Fruit fly (Drosophila melanogaster): ENCODE measurements around the gene dnd.

Gene dnd

dm6 chr3R:21838505-21838956, 48.6 kb downstream of the dnd start (continued):
- TF ChIP-seq Ets65A (GFP tag) = peak; percentile 73
- TF ChIP-seq CG9437 (GFP tag; optimal IDR thresholded peaks at IDR 0.05) = peak; percentile 58
- peak; percentile 33 for TF ChIP-seq phol (tag; optimal IDR thresholded peaks at IDR 0.05)
- peak; percentile 11 for TF ChIP-seq PHDP (tag; optimal IDR thresholded peaks at IDR 0.05)
- peak; percentile 7 for TF ChIP-seq unpg (GFP tag; optimal IDR thresholded peaks at IDR 0.05)
- TF ChIP-seq CG11504 (tag; optimal IDR thresholded peaks at IDR 0.05) = peak; percentile 59
- no peak for TF ChIP-seq CG8359 (GFP tag; optimal IDR thresholded peaks at IDR 0.05; ENCODE audit: borderline replicate concordance)
- TF ChIP-seq pum (GFP tag; optimal IDR thresholded peaks at IDR 0.05) = peak; percentile 39
- peak; percentile 4 for TF ChIP-seq CG11723 (GFP tag; optimal IDR thresholded peaks at IDR 0.05)
- TF ChIP-seq CG12659 (GFP tag; optimal IDR thresholded peaks at IDR 0.05) = peak; percentile 17
- peak; percentile 73 for TF ChIP-seq CG17361 (GFP tag; IDR thresholded peaks at IDR 0.05)
- peak; percentile 60 for TF ChIP-seq org-1 (GFP tag; optimal IDR thresholded peaks at IDR 0.05)

- peak; percentile 10 for TF ChIP-seq Fer3 (tag; optimal IDR thresholded peaks at IDR 0.05)
- peak; percentile 24 for TF ChIP-seq CG4820 (GFP tag; optimal IDR thresholded peaks at IDR 0.05)
- TF ChIP-seq Deaf1 (tag; optimal IDR thresholded peaks at IDR 0.05) = peak; percentile 77
- TF ChIP-seq CG17359 (tag; optimal IDR thresholded peaks at IDR 0.05) = peak; percentile 81
- TF ChIP-seq CG18476 (GFP tag; optimal IDR thresholded peaks at IDR 0.05) = peak; percentile 36
- TF ChIP-seq Med (GFP tag) = peak; percentile 32
- 0 out of 2 replicates have a peak, but pooled peaks have one; percentile 3 for TF ChIP-seq CG1024 (GFP tag; IDR thresholded peaks at IDR 0.05)
- TF ChIP-seq bbx (GFP tag; IDR thresholded peaks at IDR 0.05; ENCODE audit: partially characterized antibody) = no peak
- no peak for TF ChIP-seq zfh2 (GFP tag; optimal IDR thresholded peaks at IDR 0.05)
- peak; percentile 58 for TF ChIP-seq Asciz (GFP tag; optimal IDR thresholded peaks at IDR 0.05)
- TF ChIP-seq ind (GFP tag; optimal IDR thresholded peaks at IDR 0.05) = peak; percentile 50
- TF ChIP-seq CG4360 (GFP tag; IDR thresholded peaks at IDR 0.05) = peak; percentile 93
- peak; percentile 77; the same call in 3 of the 4 replicates for TF ChIP-seq chinmo (GFP tag; IDR thresholded peaks at IDR 0.05; ENCODE audit: partially characterized antibody)
- TF ChIP-seq ci (GFP tag; IDR thresholded peaks at IDR 0.05) = peak; percentile 30; the same call in 2 of the 3 replicates
- TF ChIP-seq D (optimal IDR thresholded peaks at IDR 0.05) = no peak
- peak; percentile 12 for TF ChIP-seq D (GFP tag; optimal IDR thresholded peaks at IDR 0.05)
- TF ChIP-seq ara (GFP tag; IDR thresholded peaks at IDR 0.05) = peak; percentile 65
- peak; percentile 77 for TF ChIP-seq CG11695 (GFP tag; IDR thresholded peaks at IDR 0.05)
- peak; percentile 38 for TF ChIP-seq CG10147 (GFP tag; optimal IDR thresholded peaks at IDR 0.05)
- peak; percentile 13; the same call in 1 of the 3 replicates for TF ChIP-seq tgo (GFP tag; IDR thresholded peaks at IDR 0.05)
- TF ChIP-seq CG31441 (GFP tag; IDR thresholded peaks at IDR 0.05) = peak; percentile 63
- peak; percentile 33 for TF ChIP-seq HHEX (GFP tag; optimal IDR thresholded peaks at IDR 0.05)
- TF ChIP-seq CG14441 (GFP tag; IDR thresholded peaks at IDR 0.05) = peak; percentile 67
- no peak for TF ChIP-seq repo (GFP tag; optimal IDR thresholded peaks at IDR 0.05)
- no peak for TF ChIP-seq ERR (GFP tag; optimal IDR thresholded peaks at IDR 0.05)
- no peak for TF ChIP-seq otp (GFP tag; IDR thresholded peaks at IDR 0.05)
- TF ChIP-seq CG11504 (tag; optimal IDR thresholded peaks at IDR 0.05) = peak; percentile 82
- peak; percentile 62; the same call in 2 of the 3 replicates for TF ChIP-seq CG14050 (GFP tag; IDR thresholded peaks at IDR 0.05)
- no peak for TF ChIP-seq GATAe (GFP tag; conservative IDR thresholded peaks at IDR 0.05)
- TF ChIP-seq E2f1 (GFP tag; IDR thresholded peaks at IDR 0.05) = peak; percentile 65
- TF ChIP-seq YL-1 (GFP tag; optimal IDR thresholded peaks at IDR 0.05) = no peak
- peak; percentile 43 for TF ChIP-seq Meics (GFP tag; optimal IDR thresholded peaks at IDR 0.05)
- TF ChIP-seq Drgx (GFP tag; IDR thresholded peaks at IDR 0.05) = peak; percentile 34
- peak; percentile 8 for TF ChIP-seq caup (GFP tag; optimal IDR thresholded peaks at IDR 0.05; ENCODE audit: severe bottlenecking)
- TF ChIP-seq stc (GFP tag; IDR thresholded peaks at IDR 0.05) = peak; percentile 56; the same call in 1 of the 2 replicates
- TF ChIP-seq CG4424 (GFP tag; optimal IDR thresholded peaks at IDR 0.05) = peak; percentile 28
Measured at dm6 chr3R:21837069-21837977, 49.8 kb downstream of the dnd start.

Measured in whole organism, embryonic.